Fruit fly (Drosophila melanogaster) whole organism, embryonic: ENCODE results near the gene CG43815.

Source experiments
- ATbp ChIP-seq: fragments of 200-800 bp; sonication (Bioruptor generic); optimal IDR thresholded peaks from 2 replicates; lab custom pipeline; 2017; ENCODE audit warnings: missing biosample characterization, mild to moderate bottlenecking, missing genetic modification characterization, missing genetic modification reagents
- Asciz ChIP-seq: fragments of 200-800 bp; sonication (Bioruptor generic); optimal IDR thresholded peaks from 2 replicates; lab custom pipeline; 2017; ENCODE audit warnings: missing biosample characterization, mild to moderate bottlenecking, missing genetic modification characterization, missing genetic modification reagents
- Bteb2 ChIP-seq: fragments of 200-800 bp; sonication (Bioruptor generic); optimal IDR thresholded peaks from 2 replicates; lab custom pipeline; 2016; ENCODE audit warnings: missing biosample characterization, missing genetic modification characterization
- CG13287 ChIP-seq: fragments of 200-800 bp; sonication (Bioruptor generic); IDR thresholded peaks from 2 replicates; pipeline ENCODE4 v1.3.6; 2022; ENCODE audit warnings: missing biosample characterization, missing genetic modification characterization; ENCODE audit not compliant: partially characterized antibody
- CG17568 ChIP-seq: fragments of 200-800 bp; sonication (Bioruptor generic); optimal IDR thresholded peaks from 2 replicates; lab custom pipeline; 2018; ENCODE audit warnings: missing biosample characterization, mild to moderate bottlenecking, missing genetic modification characterization, moderate library complexity
- CG17829 ChIP-seq: fragments of 200-800 bp; optimal IDR thresholded peaks from 2 replicates; lab custom pipeline; 2019; ENCODE audit warnings: missing biosample characterization, mild to moderate bottlenecking, missing genetic modification characterization, moderate library complexity
- CG1792 ChIP-seq: fragments of 200-800 bp; sonication (Bioruptor generic); optimal IDR thresholded peaks from 2 replicates; lab custom pipeline; 2016; ENCODE audit warnings: missing biosample characterization, missing genetic modification characterization
- CG18476 ChIP-seq: fragments of 200-800 bp; sonication (Bioruptor generic); optimal IDR thresholded peaks from 2 replicates; lab custom pipeline; 2016; ENCODE audit warnings: missing biosample characterization, mild to moderate bottlenecking, missing genetic modification characterization
- CG2199 ChIP-seq: fragments of 200-800 bp; sonication (Bioruptor generic); IDR thresholded peaks from 3 replicates; pipeline ENCODE4 v1.3.6; 2022; ENCODE audit warnings: missing biosample characterization, missing genetic modification characterization
- CG32772 ChIP-seq: fragments of 200-800 bp; sonication (Bioruptor generic); IDR thresholded peaks from 2 replicates; pipeline ENCODE4 v1.3.6; 2022; ENCODE audit warnings: missing biosample characterization, missing genetic modification characterization
- CG33213 ChIP-seq: fragments of 200-800 bp; sonication (Bioruptor generic); optimal IDR thresholded peaks from 3 replicates; lab custom pipeline; 2016; ENCODE audit warnings: missing biosample characterization, missing genetic modification characterization
- CG4424 ChIP-seq: fragments of 200-800 bp; sonication (Bioruptor generic); optimal IDR thresholded peaks from 3 replicates; lab custom pipeline; 2016; ENCODE audit warnings: missing biosample characterization, missing genetic modification characterization
- CG4707 ChIP-seq: fragments of 200-800 bp; sonication (Bioruptor generic); optimal IDR thresholded peaks from 2 replicates; lab custom pipeline; 2018; ENCODE audit warnings: missing biosample characterization, mild to moderate bottlenecking, missing genetic modification characterization, moderate library complexity
- CG7745 ChIP-seq: fragments of 200-800 bp; sonication (Bioruptor generic); optimal IDR thresholded peaks from 2 replicates; lab custom pipeline; 2018; ENCODE audit warnings: missing biosample characterization, mild to moderate bottlenecking, missing genetic modification characterization, moderate library complexity
- CG7786 ChIP-seq: fragments of 200-800 bp; sonication (Bioruptor generic); optimal IDR thresholded peaks from 2 replicates; lab custom pipeline; 2016; ENCODE audit warnings: missing biosample characterization, missing genetic modification characterization
- CG7839 ChIP-seq: fragments of 200-800 bp; sonication (Bioruptor generic); optimal IDR thresholded peaks from 3 replicates; lab custom pipeline; 2018; ENCODE audit warnings: missing biosample characterization, mild to moderate bottlenecking, missing genetic modification characterization, moderate library complexity
- CG8359 ChIP-seq: fragments of 200-800 bp; sonication (Bioruptor generic); optimal IDR thresholded peaks from 2 replicates; lab custom pipeline; 2017; ENCODE audit warnings: missing biosample characterization, mild to moderate bottlenecking, missing genetic modification characterization, borderline replicate concordance
- CG8478 ChIP-seq: fragments of >200 bp; optimal IDR thresholded peaks from 2 replicates; lab custom pipeline; 2018
- CG8765 ChIP-seq: fragments of 200-800 bp; sonication (Bioruptor generic); IDR thresholded peaks from 2 replicates; pipeline ENCODE4 v1.3.6; 2022; ENCODE audit warnings: missing biosample characterization, missing genetic modification characterization
- CG9876 ChIP-seq: fragments of 200-800 bp; sonication (Bioruptor generic); optimal IDR thresholded peaks from 2 replicates; lab custom pipeline; 2016; ENCODE audit warnings: missing biosample characterization, missing genetic modification characterization
- CoRest ChIP-seq: fragments of 200-800 bp; sonication (Bioruptor generic); optimal IDR thresholded peaks from 3 replicates; lab custom pipeline; 2018; ENCODE audit warnings: missing biosample characterization, mild to moderate bottlenecking, missing genetic modification characterization, moderate library complexity
- D19B ChIP-seq: fragments of 200-800 bp; sonication (Bioruptor generic); optimal IDR thresholded peaks from 2 replicates; lab custom pipeline; 2017; ENCODE audit warnings: missing biosample characterization, mild to moderate bottlenecking, missing genetic modification characterization
- Elba2 ChIP-seq: fragments of 200-800 bp; sonication (Bioruptor generic); optimal IDR thresholded peaks from 3 replicates; lab custom pipeline; 2016; ENCODE audit warnings: missing biosample characterization, missing genetic modification characterization
- GATAe ChIP-seq: fragments of 200-800 bp; sonication (Bioruptor generic); conservative IDR thresholded peaks from 2 replicates; pipeline ENCODE4 v1.3.6; 2022; ENCODE audit warnings: missing biosample characterization, missing genetic modification characterization
- Hr3 ChIP-seq: fragments of 200-800 bp; sonication (Bioruptor generic); optimal IDR thresholded peaks from 3 replicates; lab custom pipeline; 2016; ENCODE audit warnings: missing biosample characterization, missing genetic modification characterization
- Hsf ChIP-seq: fragments of 200-800 bp; sonication (Bioruptor generic); optimal IDR thresholded peaks from 3 replicates; lab custom pipeline; 2016; ENCODE audit warnings: missing biosample characterization, missing genetic modification characterization
- Lim3 ChIP-seq: fragments of 200-800 bp; sonication (Bioruptor generic); IDR thresholded peaks from 2 replicates; pipeline ENCODE4 v1.3.6; 2022; ENCODE audit warnings: missing biosample characterization, missing genetic modification characterization
- Myb ChIP-seq: fragments of 200-800 bp; sonication (Bioruptor generic); optimal IDR thresholded peaks from 2 replicates; lab custom pipeline; 2016; ENCODE audit warnings: missing biosample characterization, missing genetic modification characterization
- Optix ChIP-seq: fragments of 200-800 bp; sonication (Bioruptor generic); IDR thresholded peaks from 3 replicates; pipeline ENCODE4 v1.3.6; 2022; ENCODE audit warnings: missing biosample characterization, missing genetic modification characterization
- Sry-β ChIP-seq: fragments of 200-800 bp; sonication (Bioruptor generic); optimal IDR thresholded peaks from 2 replicates; lab custom pipeline; 2018; ENCODE audit warnings: missing biosample characterization, mild to moderate bottlenecking, missing genetic modification characterization, moderate library complexity
- Xbp1 ChIP-seq: fragments of 200-800 bp; sonication (Bioruptor generic); optimal IDR thresholded peaks from 3 replicates; lab custom pipeline; 2016; ENCODE audit warnings: missing biosample characterization, mild to moderate bottlenecking, missing genetic modification characterization
- ab ChIP-seq: fragments of 200-800 bp; sonication (Bioruptor generic); optimal IDR thresholded peaks from 2 replicates; lab custom pipeline; 2016; ENCODE audit warnings: missing biosample characterization, missing genetic modification characterization
- ac ChIP-seq: fragments of 200-800 bp; sonication (Bioruptor generic); optimal IDR thresholded peaks from 3 replicates; lab custom pipeline; 2017; ENCODE audit warnings: missing biosample characterization, mild to moderate bottlenecking, missing genetic modification characterization
- bab2 ChIP-seq: fragments of 200-800 bp; sonication (Bioruptor generic); optimal IDR thresholded peaks from 2 replicates; lab custom pipeline; 2016; ENCODE audit warnings: missing biosample characterization, missing genetic modification characterization
- cas ChIP-seq: fragments of 200-800 bp; sonication (Bioruptor generic); IDR thresholded peaks from 2 replicates; pipeline ENCODE4 v1.3.6; 2022; ENCODE audit warnings: missing biosample characterization, missing genetic modification characterization
- emc ChIP-seq: fragments of 200-800 bp; sonication (Bioruptor generic); optimal IDR thresholded peaks from 2 replicates; lab custom pipeline; 2016; ENCODE audit warnings: missing biosample characterization, missing genetic modification characterization
- eyg ChIP-seq: fragments of 200-800 bp; sonication (Bioruptor generic); optimal IDR thresholded peaks from 3 replicates; lab custom pipeline; 2016; ENCODE audit warnings: missing biosample characterization, missing genetic modification characterization
- ind ChIP-seq: fragments of 200-800 bp; sonication (Bioruptor generic); optimal IDR thresholded peaks from 3 replicates; lab custom pipeline; 2016; ENCODE audit warnings: missing biosample characterization, missing genetic modification characterization
- org-1 ChIP-seq: fragments of 200-800 bp; sonication (Bioruptor generic); optimal IDR thresholded peaks from 2 replicates; lab custom pipeline; 2017; ENCODE audit warnings: missing biosample characterization, missing genetic modification characterization
- pfk ChIP-seq: fragments of 200-800 bp; sonication (Bioruptor generic); optimal IDR thresholded peaks from 2 replicates; lab custom pipeline; 2018; ENCODE audit warnings: missing biosample characterization, mild to moderate bottlenecking, missing genetic modification characterization, moderate library complexity
- phol ChIP-seq: fragments of 200-800 bp; sonication (Bioruptor generic); optimal IDR thresholded peaks from 3 replicates; lab custom pipeline; 2018; ENCODE audit warnings: missing biosample characterization, mild to moderate bottlenecking, missing genetic modification characterization, moderate library complexity
- prd ChIP-seq, 3 experiments: fragments of >200 bp in 2 of 3; fragments of 200-800 bp in 1 of 3; sonication (Bioruptor generic) in 1 of 3; optimal IDR thresholded peaks in 2 of 3; IDR thresholded peaks in 1 of 3; 2 replicates in 2 of 3; 3 replicates in 1 of 3; pipeline versions ENCODE4 v1.3.6 to Lab custom; 2017 to 2022; ENCODE audit warnings: missing biosample characterization in 1 of 3, missing genetic modification characterization in 1 of 3
- sd ChIP-seq: fragments of 200-800 bp; sonication (Bioruptor generic); optimal IDR thresholded peaks from 3 replicates; lab custom pipeline; 2018; ENCODE audit warnings: missing biosample characterization, mild to moderate bottlenecking, missing genetic modification characterization, moderate library complexity
- tap ChIP-seq: fragments of 200-800 bp; optimal IDR thresholded peaks from 3 replicates; lab custom pipeline; 2019; ENCODE audit warnings: missing biosample characterization, mild to moderate bottlenecking, missing genetic modification characterization, moderate library complexity
- tin ChIP-seq: fragments of 200-800 bp; sonication (Bioruptor generic); optimal IDR thresholded peaks from 3 replicates; lab custom pipeline; 2016; ENCODE audit warnings: missing biosample characterization, missing genetic modification characterization
- trem ChIP-seq: fragments of 200-800 bp; optimal IDR thresholded peaks from 3 replicates; lab custom pipeline; 2019; ENCODE audit warnings: missing biosample characterization, mild to moderate bottlenecking, missing genetic modification characterization, moderate library complexity
- tx ChIP-seq: fragments of 200-800 bp; sonication (Bioruptor generic); optimal IDR thresholded peaks from 2 replicates; lab custom pipeline; 2016; ENCODE audit warnings: missing biosample characterization, missing genetic modification characterization
- unc-4 ChIP-seq: fragments of 200-800 bp; sonication (Bioruptor generic); IDR thresholded peaks from 2 replicates; pipeline ENCODE4 v1.3.6; 2022; ENCODE audit warnings: missing biosample characterization, missing genetic modification characterization; ENCODE audit not compliant: partially characterized antibody
- vvl ChIP-seq: fragments of 200-800 bp; sonication (Bioruptor generic); IDR thresholded peaks from 2 replicates; pipeline ENCODE4 v1.3.6; 2022; ENCODE audit warnings: missing biosample characterization, missing genetic modification characterization
- z ChIP-seq: fragments of 200-800 bp; sonication (Bioruptor generic); IDR thresholded peaks from 3 replicates; pipeline ENCODE4 v1.3.6; 2022; ENCODE audit warnings: missing biosample characterization, missing genetic modification characterization
- zf30C ChIP-seq: fragments of 200-800 bp; sonication (Bioruptor generic); optimal IDR thresholded peaks from 3 replicates; lab custom pipeline; 2018; ENCODE audit warnings: missing biosample characterization, mild to moderate bottlenecking, missing genetic modification characterization

The CG43815 gene

dm6 chr2L:3600847-3601246, 24.8 kb downstream of the CG43815 start (continued):
- TF ChIP-seq CG2199 (GFP tag; lab: Robert Waterston, UW) (0 out of 3 replicates have a peak, but pooled peaks have one; percentile 22), CG7839 (tag; lab: Kevin White, UChicago) (peak; percentile 33), unc-4 (GFP tag; lab: Robert Waterston, UW) (no peak), Xbp1 (GFP tag; lab: Kevin White, UChicago) (peak; percentile 30), Bteb2 (GFP tag; lab: Kevin White, UChicago) (no peak), ATbp (GFP tag; lab: Kevin White, UChicago) (no peak), CG8478 (lab: Kevin White, UChicago) (no peak), Myb (no peak), CG18476 (no peak), ind (GFP tag; lab: Kevin White, UChicago) (no peak), CG13287 (GFP tag; lab: Robert Waterston, UW) (no peak), phol (peak; percentile 41), CG17568 (no peak), z (GFP tag; lab: Robert Waterston, UW) (no peak), Hsf (peak; percentile 37), Sry-β (GFP tag; lab: Kevin White, UChicago) (no peak), org-1 (no peak), CG8359 (GFP tag; lab: Kevin White, UChicago) (no peak), cas (GFP tag; lab: Robert Waterston, UW) (no peak), Elba2 (peak; percentile 4), CG9876 (GFP tag; lab: Kevin White, UChicago) (no peak), GATAe (no peak), Hr3 (GFP tag; lab: Kevin White, UChicago) (peak; percentile 5), CG33213 (GFP tag; lab: Kevin White, UChicago) (no peak), ab (GFP tag; lab: Kevin White, UChicago) (no peak), pfk (no peak), emc (GFP tag; lab: Kevin White, UChicago) (no peak), D19B (GFP tag; lab: Kevin White, UChicago) (no peak), Optix (GFP tag; lab: Robert Waterston, UW) (peak; percentile 39; the same call in 1 of the 3 replicates), CoRest (peak; percentile 49), vvl (peak; percentile 28; the same call in 1 of the 2 replicates), trem (no peak), tap (tag; lab: Kevin White, UChicago) (no peak), CG32772 (GFP tag; lab: Robert Waterston, UW) (peak; percentile 43; the same call in 1 of the 2 replicates), CG7786 (GFP tag; lab: Kevin White, UChicago) (peak; percentile 5), CG8765 (GFP tag; lab: Robert Waterston, UW) (peak; percentile 70), bab2 (GFP tag; lab: Kevin White, UChicago) (peak; percentile 32), CG7745 (tag; lab: Kevin White, UChicago) (no peak), tin (GFP tag; lab: Kevin White, UChicago) (peak; percentile 34), CG4707 (GFP tag; lab: Kevin White, UChicago) (no peak), ac (peak; percentile 45), tx (GFP tag; lab: Kevin White, UChicago) (no peak), sd (no peak), eyg (GFP tag; lab: Kevin White, UChicago) (no peak), Asciz (no peak), CG17829 (tag; lab: Kevin White, UChicago) (peak; percentile 35), zf30C (GFP tag; lab: Kevin White, UChicago) (peak; percentile 74), CG1792 (GFP tag; lab: Kevin White, UChicago) (no peak), Lim3 (GFP tag; lab: Robert Waterston, UW) (no peak), CG4424 (GFP tag; lab: Kevin White, UChicago) (peak; percentile 31), prd (optimal IDR thresholded peaks at IDR 0.05; lab: Kevin White, UChicago) (no peak), prd (GFP tag; IDR thresholded peaks at IDR 0.05; lab: Robert Waterston, UW) (peak; percentile 78)
